Fruit fly (Drosophila melanogaster) whole organism, embryonic: ENCODE measurements around the gene Syx13.

Experiments
- Atf6 ChIP-seq: fragments of 200-800 bp; sonication (Bioruptor generic); IDR thresholded peaks from 2 replicates; pipeline ENCODE4 v1.3.6; 2022; ENCODE audit warnings: missing biosample characterization, missing genetic modification characterization
- Blimp-1 ChIP-seq: fragments of 200-800 bp; sonication (Bioruptor generic); optimal IDR thresholded peaks from 3 replicates; lab custom pipeline; 2018; ENCODE audit warnings: missing biosample characterization, missing genetic modification characterization, mild to moderate bottlenecking, moderate library complexity, missing genetic modification reagents
- CG10267 ChIP-seq: fragments of 200-800 bp; sonication (Bioruptor generic); optimal IDR thresholded peaks from 2 replicates; lab custom pipeline; 2018; ENCODE audit warnings: missing biosample characterization, mild to moderate bottlenecking, missing genetic modification characterization, moderate library complexity
- CG11247 ChIP-seq: fragments of 200-800 bp; sonication (Bioruptor generic); IDR thresholded peaks from 2 replicates; pipeline ENCODE4 v1.3.6; 2022; ENCODE audit warnings: missing biosample characterization, missing genetic modification characterization
- CG11398 ChIP-seq: fragments of 200-800 bp; sonication (Bioruptor generic); optimal IDR thresholded peaks from 2 replicates; lab custom pipeline; 2016; ENCODE audit warnings: missing biosample characterization, missing genetic modification characterization
- CG11695 ChIP-seq: fragments of 200-800 bp; sonication (Bioruptor generic); IDR thresholded peaks from 3 replicates; pipeline ENCODE4 v1.3.6; 2022; ENCODE audit warnings: missing biosample characterization, missing genetic modification characterization
- CG15696 ChIP-seq: fragments of 200-800 bp; sonication (Bioruptor generic); optimal IDR thresholded peaks from 2 replicates; lab custom pipeline; 2019; ENCODE audit warnings: missing biosample characterization, mild to moderate bottlenecking, missing genetic modification characterization, moderate library complexity
- CG16813 ChIP-seq: fragments of 200-800 bp; sonication (Bioruptor generic); IDR thresholded peaks from 3 replicates; pipeline ENCODE4 v1.3.6; 2022; ENCODE audit warnings: missing biosample characterization, missing genetic modification characterization; ENCODE audit not compliant: partially characterized antibody
- CG18011 ChIP-seq: fragments of 200-800 bp; sonication (Bioruptor generic); optimal IDR thresholded peaks from 2 replicates; lab custom pipeline; 2017; ENCODE audit warnings: missing biosample characterization, missing genetic modification characterization, mild to moderate bottlenecking, moderate library complexity, missing genotype
- CG18476 ChIP-seq: fragments of 200-800 bp; sonication (Bioruptor generic); optimal IDR thresholded peaks from 2 replicates; lab custom pipeline; 2016; ENCODE audit warnings: missing biosample characterization, mild to moderate bottlenecking, missing genetic modification characterization
- CG18619 ChIP-seq: fragments of 200-800 bp; sonication (Bioruptor generic); optimal IDR thresholded peaks from 3 replicates; lab custom pipeline; 2017; ENCODE audit warnings: missing biosample characterization, mild to moderate bottlenecking, missing genetic modification characterization
- CG2202 ChIP-seq: fragments of 200-800 bp; sonication (Bioruptor generic); optimal IDR thresholded peaks from 2 replicates; lab custom pipeline; 2018; ENCODE audit warnings: missing biosample characterization, mild to moderate bottlenecking, missing genetic modification characterization
- CG2678 ChIP-seq: fragments of 200-800 bp; sonication (Bioruptor generic); optimal IDR thresholded peaks from 3 replicates; lab custom pipeline; 2019; ENCODE audit warnings: missing biosample characterization, mild to moderate bottlenecking, missing genetic modification characterization, moderate library complexity
- CG2712 ChIP-seq: fragments of 200-800 bp; optimal IDR thresholded peaks from 3 replicates; lab custom pipeline; 2019; ENCODE audit warnings: missing biosample characterization, mild to moderate bottlenecking, missing genetic modification characterization, moderate library complexity
- CG2889 ChIP-seq: fragments of 200-800 bp; sonication (Bioruptor generic); IDR thresholded peaks from 3 replicates; pipeline ENCODE4 v1.3.6; 2022; ENCODE audit warnings: missing biosample characterization, missing genetic modification characterization
- CG31365 ChIP-seq: fragments of 200-800 bp; sonication (Bioruptor generic); optimal IDR thresholded peaks from 2 replicates; lab custom pipeline; 2018; ENCODE audit warnings: missing biosample characterization, mild to moderate bottlenecking, missing genetic modification characterization
- CG3847 ChIP-seq: fragments of 200-800 bp; sonication (Bioruptor generic); IDR thresholded peaks from 2 replicates; pipeline ENCODE4 v1.3.6; 2022; ENCODE audit warnings: missing biosample characterization, missing genetic modification characterization
- CG4404 ChIP-seq: fragments of 200-800 bp; sonication (Bioruptor generic); IDR thresholded peaks from 2 replicates; pipeline ENCODE4 v1.3.6; 2022; ENCODE audit warnings: missing biosample characterization, missing genetic modification characterization
- CG8478 ChIP-seq: fragments of >200 bp; optimal IDR thresholded peaks from 2 replicates; lab custom pipeline; 2018
- CG9437 ChIP-seq: fragments of 200-800 bp; sonication (Bioruptor generic); optimal IDR thresholded peaks from 2 replicates; lab custom pipeline; 2018; ENCODE audit warnings: missing biosample characterization, mild to moderate bottlenecking, missing genetic modification characterization
- CG9932 ChIP-seq: fragments of 200-800 bp; sonication (Bioruptor generic); IDR thresholded peaks from 2 replicates; pipeline ENCODE4 v1.3.6; 2022; ENCODE audit warnings: missing biosample characterization, missing genetic modification characterization
- CoRest ChIP-seq: fragments of 200-800 bp; sonication (Bioruptor generic); optimal IDR thresholded peaks from 3 replicates; lab custom pipeline; 2018; ENCODE audit warnings: missing biosample characterization, mild to moderate bottlenecking, missing genetic modification characterization, moderate library complexity
- Dip2 ChIP-seq: fragments of 200-800 bp; sonication (Bioruptor generic); IDR thresholded peaks from 2 replicates; pipeline ENCODE4 v1.3.6; 2022; ENCODE audit warnings: missing biosample characterization, missing genetic modification characterization
- Doc2 ChIP-seq: fragments of 200-800 bp; sonication (Bioruptor generic); IDR thresholded peaks from 2 replicates; pipeline ENCODE4 v1.3.6; 2022; ENCODE audit warnings: missing biosample characterization, missing genetic modification characterization
- E2f2 ChIP-seq: fragments of 200-800 bp; sonication (Bioruptor generic); IDR thresholded peaks from 2 replicates; pipeline ENCODE4 v1.3.6; 2022; ENCODE audit warnings: missing biosample characterization, missing genetic modification characterization
- NFAT ChIP-seq: fragments of 200-800 bp; sonication (Bioruptor generic); IDR thresholded peaks from 2 replicates; pipeline ENCODE4 v1.3.6; 2022; ENCODE audit warnings: missing biosample characterization, missing genetic modification characterization
- Rfx ChIP-seq: fragments of 200-800 bp; sonication (Bioruptor generic); IDR thresholded peaks from 2 replicates; pipeline ENCODE4 v1.3.6; 2022; ENCODE audit warnings: missing biosample characterization, missing genetic modification characterization
- Stat92E ChIP-seq, 3 experiments: fragments of >200 bp in 2 of 3; fragments of 200-800 bp in 1 of 3; sonication (Bioruptor generic) in 1 of 3; optimal IDR thresholded peaks; 2 replicates each; lab custom pipeline; 2017 to 2019; ENCODE audit warnings: missing biosample characterization in 3 of 3, missing genetic modification characterization in 3 of 3, mild to moderate bottlenecking in 1 of 3, moderate library complexity in 1 of 3
- abd-A ChIP-seq: fragments of 200-800 bp; sonication (Bioruptor generic); optimal IDR thresholded peaks from 3 replicates; lab custom pipeline; 2019; ENCODE audit warnings: missing biosample characterization, mild to moderate bottlenecking, missing genetic modification characterization, moderate library complexity
- caup ChIP-seq: fragments of 200-800 bp; sonication (Bioruptor generic); optimal IDR thresholded peaks from 3 replicates; lab custom pipeline; 2017; ENCODE audit warnings: missing biosample characterization, mild to moderate bottlenecking, missing genetic modification characterization, moderate library complexity; ENCODE audit not compliant: severe bottlenecking
- chm ChIP-seq: fragments of 200-800 bp; sonication (Bioruptor generic); IDR thresholded peaks from 2 replicates; pipeline ENCODE4 v1.3.6; 2022; ENCODE audit warnings: missing biosample characterization, missing genetic modification characterization
- chn ChIP-seq: fragments of 200-800 bp; sonication (Bioruptor generic); optimal IDR thresholded peaks from 2 replicates; lab custom pipeline; 2016; ENCODE audit warnings: missing biosample characterization, missing genetic modification characterization
- cwo ChIP-seq: fragments of 200-800 bp; sonication (Bioruptor generic); optimal IDR thresholded peaks from 3 replicates; lab custom pipeline; 2017; ENCODE audit warnings: missing biosample characterization, missing genetic modification characterization, mild to moderate bottlenecking, moderate library complexity, missing genetic modification reagents
- dm ChIP-seq: fragments of 200-800 bp; sonication (Bioruptor generic); optimal IDR thresholded peaks from 3 replicates; lab custom pipeline; 2016; ENCODE audit warnings: missing biosample characterization, missing genetic modification characterization
- gem ChIP-seq: fragments of 200-800 bp; sonication (Bioruptor generic); optimal IDR thresholded peaks from 2 replicates; lab custom pipeline; 2019; ENCODE audit warnings: missing biosample characterization, mild to moderate bottlenecking, missing genetic modification characterization, moderate library complexity
- hbn ChIP-seq: fragments of 200-800 bp; sonication (Bioruptor generic); IDR thresholded peaks from 2 replicates; pipeline ENCODE4 v1.3.6; 2022; ENCODE audit warnings: missing biosample characterization, missing genetic modification characterization; ENCODE audit not compliant: partially characterized antibody
- hkb ChIP-seq, 2 experiments: fragments of 200-800 bp in 1 of 2; fragments of >200 bp in 1 of 2; sonication (Bioruptor generic) in 1 of 2; IDR thresholded peaks in 1 of 2; optimal IDR thresholded peaks in 1 of 2; 2 replicates each; pipeline versions ENCODE4 v1.3.6 to Lab custom; 2017 to 2022; ENCODE audit warnings: missing biosample characterization in 1 of 2, missing genetic modification characterization in 1 of 2
- jigr1 ChIP-seq: fragments of 200-800 bp; sonication (Bioruptor generic); IDR thresholded peaks from 3 replicates; pipeline ENCODE4 v1.3.6; 2022; ENCODE audit warnings: missing biosample characterization, missing genetic modification characterization
- klu ChIP-seq: fragments of 200-800 bp; sonication (Bioruptor generic); IDR thresholded peaks from 2 replicates; pipeline ENCODE4 v1.3.6; 2022; ENCODE audit warnings: missing biosample characterization, missing genetic modification characterization
- kni ChIP-seq: fragments of 200-800 bp; sonication (Bioruptor generic); optimal IDR thresholded peaks from 3 replicates; lab custom pipeline; 2017; ENCODE audit warnings: mild to moderate bottlenecking, missing biosample characterization, missing genetic modification reagents, missing genetic modification characterization
- lov ChIP-seq, 2 experiments: fragments of 200-800 bp in 1 of 2; fragments of >200 bp in 1 of 2; sonication (Bioruptor generic) in 1 of 2; IDR thresholded peaks in 1 of 2; optimal IDR thresholded peaks in 1 of 2; 2 replicates in 1 of 2; 3 replicates in 1 of 2; pipeline versions ENCODE4 v1.3.6 to Lab custom; 2017 to 2022; ENCODE audit warnings: missing biosample characterization in 1 of 2, missing genetic modification characterization in 1 of 2
- pb ChIP-seq: fragments of 200-800 bp; sonication (Bioruptor generic); optimal IDR thresholded peaks from 3 replicates; lab custom pipeline; 2016; ENCODE audit warnings: missing biosample characterization, missing genetic modification characterization
- repo ChIP-seq: fragments of 200-800 bp; sonication (Bioruptor generic); optimal IDR thresholded peaks from 2 replicates; lab custom pipeline; 2016; ENCODE audit warnings: missing biosample characterization, missing genetic modification characterization
- salm ChIP-seq: fragments of 200-800 bp; sonication (Bioruptor generic); optimal IDR thresholded peaks from 2 replicates; lab custom pipeline; 2018; ENCODE audit warnings: missing biosample characterization, mild to moderate bottlenecking, missing genetic modification characterization
- seq ChIP-seq: fragments of 200-800 bp; sonication (Bioruptor generic); IDR thresholded peaks from 2 replicates; pipeline ENCODE4 v1.3.6; 2022; ENCODE audit warnings: missing biosample characterization, missing genetic modification characterization
- sna ChIP-seq: fragments of 200-800 bp; sonication (Bioruptor generic); IDR thresholded peaks from 2 replicates; pipeline ENCODE4 v1.3.6; 2022; ENCODE audit warnings: missing biosample characterization, missing genetic modification characterization; ENCODE audit not compliant: partially characterized antibody
- trem ChIP-seq: fragments of 200-800 bp; optimal IDR thresholded peaks from 3 replicates; lab custom pipeline; 2019; ENCODE audit warnings: missing biosample characterization, mild to moderate bottlenecking, missing genetic modification characterization, moderate library complexity
- tup ChIP-seq: fragments of 200-800 bp; sonication (Bioruptor generic); optimal IDR thresholded peaks from 2 replicates; lab custom pipeline; 2016; ENCODE audit warnings: missing biosample characterization, mild to moderate bottlenecking, missing genetic modification characterization, moderate library complexity

Syx13 gene

DNA sequence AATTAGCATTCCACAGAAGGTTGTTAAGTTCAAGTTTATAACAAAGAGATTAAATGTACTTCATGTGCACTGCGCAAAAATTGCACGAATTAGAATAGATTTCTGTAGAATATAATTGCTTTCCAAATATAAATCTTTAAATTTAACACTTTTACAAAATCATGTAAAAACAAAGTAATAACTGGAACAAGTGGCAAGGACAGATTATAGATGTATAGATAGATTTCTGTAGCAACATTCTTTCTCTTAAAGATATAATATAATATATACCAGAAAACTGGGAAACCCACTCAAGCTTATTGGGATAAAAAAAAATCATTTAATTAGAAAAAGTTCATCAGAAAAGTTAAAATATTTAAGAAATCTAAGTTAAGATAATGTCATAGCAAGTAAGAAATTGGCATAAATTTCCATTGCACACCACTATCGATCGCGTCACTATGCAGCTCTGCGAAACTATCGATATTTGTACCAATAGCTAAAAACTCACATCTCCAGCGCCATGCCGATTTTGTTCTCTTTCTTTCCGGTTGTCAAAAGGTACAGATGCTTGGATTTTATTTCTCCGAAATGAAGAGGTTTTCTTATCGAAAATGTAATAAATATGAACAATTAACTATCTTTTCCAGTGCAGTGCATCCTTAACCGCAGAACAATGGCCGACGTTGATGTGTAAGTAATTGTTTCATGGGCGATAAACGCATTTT is 21.2 kb upstream of the Syx13 start, which contains the start of gene RpS12 (continued):
- TF ChIP-seq repo (peak; percentile 72), CG31365 (peak; percentile 79), CG11398 (GFP tag; lab: Kevin White, UChicago) (peak; percentile 76), CG10267 (peak; percentile 72), NFAT (GFP tag; lab: Robert Waterston, UW) (peak; percentile 77; the same call in 1 of the 2 replicates), salm (tag; lab: Kevin White, UChicago) (peak; percentile 53), Rfx (GFP tag; lab: Robert Waterston, UW) (peak; percentile 92), CG18011 (GFP tag; lab: Kevin White, UChicago) (peak; percentile 67), jigr1 (GFP tag; lab: Robert Waterston, UW) (no peak), pb (GFP tag; lab: Kevin White, UChicago) (peak; percentile 72), kni (GFP tag; lab: Kevin White, UChicago) (peak; percentile 22), CG3847 (GFP tag; lab: Robert Waterston, UW) (peak; percentile 76), CG2889 (0 out of 3 replicates have a peak, but pooled peaks have one; percentile 39), hkb (optimal IDR thresholded peaks at IDR 0.05; lab: Kevin White, UChicago) (no peak), hkb (GFP tag; IDR thresholded peaks at IDR 0.05; lab: Robert Waterston, UW) (peak; percentile 76), caup (GFP tag; lab: Kevin White, UChicago) (peak; percentile 93), Blimp-1 (GFP tag; lab: Kevin White, UChicago) (no peak), cwo (GFP tag; lab: Kevin White, UChicago) (peak; percentile 25), chn (peak; percentile 70), gem (tag; lab: Kevin White, UChicago) (peak; percentile 62), tup (GFP tag; lab: Kevin White, UChicago) (peak; percentile 37), CG16813 (peak; percentile 91), E2f2 (GFP tag; lab: Robert Waterston, UW) (peak; percentile 38; the same call in 1 of the 2 replicates), abd-A (tag; lab: Kevin White, UChicago) (peak; percentile 28), CG11247 (GFP tag; lab: Robert Waterston, UW) (peak; percentile 85), sna (GFP tag; lab: Robert Waterston, UW) (peak; percentile 55; the same call in 1 of the 2 replicates), Stat92E (GFP tag; optimal IDR thresholded peaks at IDR 0.05; lab: Kevin White, UChicago) (peak in 1 of 3 experiments; percentile 59), lov (optimal IDR thresholded peaks at IDR 0.05; lab: Kevin White, UChicago) (no peak), lov (GFP tag; IDR thresholded peaks at IDR 0.05; lab: Robert Waterston, UW) (peak; percentile 88), trem (peak; percentile 63), CG4404 (GFP tag; lab: Robert Waterston, UW) (peak; percentile 28), CoRest (peak; percentile 71), hbn (GFP tag; lab: Robert Waterston, UW) (peak; percentile 63), seq (peak; percentile 57), CG2202 (tag; lab: Kevin White, UChicago) (peak; percentile 67), klu (GFP tag; lab: Robert Waterston, UW) (no peak), chm (GFP tag; lab: Robert Waterston, UW) (peak; percentile 92), CG15696 (tag; lab: Kevin White, UChicago) (peak; percentile 35), CG18476 (GFP tag; lab: Kevin White, UChicago) (no peak), CG2712 (tag; lab: Kevin White, UChicago) (peak; percentile 43), CG11695 (GFP tag; lab: Robert Waterston, UW) (no peak), Dip2 (GFP tag; lab: Robert Waterston, UW) (no peak), CG2678 (peak; percentile 60), Atf6 (peak; percentile 73), CG8478 (lab: Kevin White, UChicago) (no peak), CG18619 (GFP tag; lab: Kevin White, UChicago) (peak; percentile 87), CG9437 (GFP tag; lab: Kevin White, UChicago) (peak; percentile 47), dm (GFP tag; lab: Kevin White, UChicago) (peak; percentile 96), Doc2 (GFP tag; lab: Robert Waterston, UW) (no peak), CG9932 (GFP tag; lab: Robert Waterston, UW) (peak; percentile 92)
